Fruit fly (Drosophila melanogaster): ENCODE data around the gene ckd.

Gene ckd

dm6 chr3L:3315288-3315687 lies 57.6 kb downstream of the ckd start, which contains the start of gene Drsl4:
Gene Drsl4 (plus strand): TSS chr3L:3315620.
- no peak for TF ChIP-seq CG3032 (tag; optimal IDR thresholded peaks at IDR 0.05)
- TF ChIP-seq svp (GFP tag) = peak; percentile 81
- no peak for TF ChIP-seq Sox102F (GFP tag; optimal IDR thresholded peaks at IDR 0.05)

- TF ChIP-seq svp (GFP tag) (peak; percentile 74), CG4318 (GFP tag; optimal IDR thresholded peaks at IDR 0.05) (no peak), CG6792 (GFP tag; optimal IDR thresholded peaks at IDR 0.05) (no peak), Lpt (GFP tag; optimal IDR thresholded peaks at IDR 0.05) (no peak)
These were observed 58.8 kb downstream of the ckd start, which contains the start of gene Drsl5 for dm6 chr3L:3316441-3316840. Gene Drsl5 (plus strand): TSS chr3L:3316781.
